Worm (Caenorhabditis elegans) whole organism, dauer: ENCODE data around the gene fcd-2.
"Not testable (repeated sequence)": the region's sequence is repeated elsewhere in the genome, so short reads cannot be mapped to it uniquely, and the experiment has no call there.

Source experiments
- unc-62 ChIP-seq: sonication (generic microtip); optimal IDR thresholded peaks from 2 replicates; lab custom pipeline; 2017; ENCODE audit warnings: missing biosample characterization, missing genetic modification reagents, missing genetic modification characterization

The fcd-2 gene

DNA sequence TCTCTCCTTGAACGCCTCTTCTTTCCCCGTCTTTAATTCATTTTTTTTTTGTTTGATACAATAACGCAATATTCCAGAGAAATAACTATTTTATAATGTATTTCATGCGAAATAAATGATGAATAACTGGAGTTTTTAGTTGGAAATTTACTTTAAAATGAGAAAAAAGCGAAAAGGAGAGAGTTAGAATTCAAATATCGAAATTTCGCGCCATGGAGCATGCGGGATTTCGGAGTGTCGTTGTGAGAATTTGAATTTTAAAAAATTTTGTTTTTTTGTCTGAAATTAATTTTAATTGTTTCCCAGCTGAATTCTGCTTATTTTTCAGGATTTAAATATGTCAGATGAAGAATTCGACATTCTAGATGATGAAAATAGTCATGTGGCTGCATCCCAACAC is at the start of gene fcd-2:
Gene fcd-2, plus strand, starts transcription at position 327 of the 400 bp plus-strand sequence.
- TF ChIP-seq unc-62 (GFP tag; lab: Kevin White, UChicago): no peak

DNA sequence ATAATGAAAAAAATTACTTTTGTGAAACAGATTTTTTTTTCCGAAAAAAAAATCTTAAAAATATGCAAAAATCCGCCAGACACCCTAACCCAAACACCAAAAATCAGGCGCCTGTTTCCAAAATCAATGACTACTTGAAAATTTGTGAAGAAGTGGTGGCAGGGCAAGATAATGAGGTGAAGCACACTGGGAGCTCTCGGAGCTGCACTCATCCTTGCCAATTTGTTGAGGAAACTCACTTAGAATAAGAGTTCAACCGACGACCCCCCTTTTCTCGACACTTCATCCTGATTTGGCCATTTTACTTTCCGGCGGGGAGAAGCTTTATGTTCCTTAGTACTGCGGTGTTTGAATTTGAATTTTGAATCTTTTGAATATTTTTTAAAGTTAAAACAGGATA is 47.3 kb upstream of the fcd-2 start:
- no peak for TF ChIP-seq unc-62 (GFP tag; lab: Kevin White, UChicago)

DNA sequence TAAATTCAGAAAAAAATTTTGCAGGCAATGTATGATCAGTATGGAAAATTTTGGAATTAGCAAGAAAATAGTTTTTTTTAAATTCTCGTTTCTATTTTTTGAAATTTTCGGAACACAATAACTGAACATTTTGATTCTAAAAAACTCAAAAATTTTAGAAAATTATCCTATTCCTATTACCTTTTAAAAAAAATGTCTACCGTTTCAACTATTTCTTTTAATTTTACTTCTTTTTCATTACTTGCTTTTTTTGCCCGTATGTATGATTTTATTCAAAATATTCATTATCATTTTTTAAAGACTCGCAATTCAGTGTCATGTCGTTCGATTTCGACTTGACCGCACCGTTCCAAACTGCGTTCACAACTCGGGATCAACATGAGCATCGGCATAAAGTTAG is 44.2 kb upstream of the fcd-2 start, which contains the start of gene atln-2:
Gene atln-2, plus strand, starts transcription at position 301 of the 400 bp plus-strand sequence.
- no peak for TF ChIP-seq unc-62 (GFP tag; lab: Kevin White, UChicago)

DNA sequence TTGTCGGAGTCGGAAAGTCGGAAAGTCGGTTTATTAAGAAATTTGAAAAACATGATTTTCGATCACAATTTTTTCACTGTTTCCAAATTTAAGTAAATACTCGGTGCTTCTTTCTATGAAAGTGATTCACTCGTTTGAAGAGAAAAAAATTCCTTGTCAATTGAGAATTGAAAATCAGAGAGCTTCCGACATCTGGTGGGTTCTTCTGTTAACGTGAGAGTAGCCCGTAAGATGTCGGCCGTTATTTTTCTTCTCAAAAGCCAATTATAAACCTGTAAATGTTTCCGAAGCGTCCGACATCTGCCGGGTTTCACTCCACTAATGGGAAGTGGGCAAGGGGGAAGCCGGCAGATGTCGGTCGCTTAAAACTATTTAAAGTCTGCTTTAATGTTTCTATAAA is 40.5 kb upstream of the fcd-2 start:
- TF ChIP-seq unc-62 (GFP tag; lab: Kevin White, UChicago): no peak

DNA sequence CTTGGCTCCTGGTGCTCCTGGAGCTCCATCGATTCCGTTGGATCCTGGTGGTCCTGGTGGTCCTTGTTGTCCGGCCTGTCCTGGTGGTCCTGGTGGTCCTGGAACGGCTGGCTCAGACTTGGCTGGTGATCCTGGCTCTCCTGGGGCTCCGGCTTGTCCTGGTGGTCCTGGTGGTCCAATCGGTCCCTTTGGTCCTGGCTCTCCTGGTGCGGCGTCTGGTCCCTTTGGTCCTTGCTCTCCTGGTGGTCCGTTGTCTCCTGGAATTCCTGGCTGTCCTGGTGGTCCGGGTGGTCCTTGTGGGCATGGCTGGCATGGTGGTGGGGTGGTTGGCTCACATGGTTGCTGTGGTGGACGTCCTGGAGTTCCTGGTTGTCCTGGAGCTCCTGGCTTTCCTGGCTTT is 39.7 kb upstream of the fcd-2 start:
- no peak for TF ChIP-seq unc-62 (GFP tag; lab: Kevin White, UChicago)

DNA sequence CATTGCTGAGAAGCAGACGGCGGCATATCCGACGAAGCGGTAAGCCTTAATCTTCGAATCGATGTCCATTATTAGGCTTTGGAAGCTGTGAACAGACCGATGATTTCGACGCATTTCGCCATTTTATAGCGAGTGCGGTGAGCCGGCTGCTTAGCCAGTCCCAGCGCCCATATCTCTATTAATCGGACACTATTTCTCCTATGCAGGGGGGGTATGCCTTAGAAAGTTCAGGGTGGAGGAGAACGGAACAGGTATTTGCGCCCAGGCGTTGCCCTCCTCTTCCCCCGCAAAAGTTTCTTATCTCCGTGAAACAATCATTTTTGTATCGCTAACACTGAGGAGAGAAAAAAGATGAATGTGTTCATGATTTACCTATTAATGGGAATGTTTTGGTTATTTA is 38.8 kb upstream of the fcd-2 start, which contains the start of gene dpy-4:
Gene dpy-4, minus strand, starts transcription at position 101 of the 400 bp plus-strand sequence.
- TF ChIP-seq unc-62 (GFP tag; lab: Kevin White, UChicago): no peak

DNA sequence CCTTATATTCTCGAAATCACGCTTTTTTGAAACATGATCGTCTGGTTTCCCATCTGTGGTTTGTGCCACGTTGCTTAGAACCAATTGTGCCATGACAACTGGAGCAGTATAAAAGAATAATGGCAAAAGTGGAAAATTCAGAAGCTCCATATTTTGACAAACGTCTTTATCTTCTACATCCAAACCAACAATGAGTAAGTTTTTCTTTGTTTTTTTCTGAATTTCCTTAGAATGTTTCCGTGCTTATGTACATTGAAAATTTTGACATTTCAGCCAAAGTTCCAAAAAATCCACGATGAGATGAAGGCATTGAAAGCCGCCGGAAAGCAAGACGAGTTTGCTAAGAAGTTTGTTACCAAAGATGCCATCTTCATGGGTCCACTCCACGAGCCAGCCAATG is 19.0 kb upstream of the fcd-2 start, which contains the start of gene Y41E3.6:
Gene Y41E3.6, plus strand, starts transcription at position 301 of the 400 bp plus-strand sequence.
- TF ChIP-seq unc-62 (GFP tag; lab: Kevin White, UChicago): not testable (repeated sequence)

DNA sequence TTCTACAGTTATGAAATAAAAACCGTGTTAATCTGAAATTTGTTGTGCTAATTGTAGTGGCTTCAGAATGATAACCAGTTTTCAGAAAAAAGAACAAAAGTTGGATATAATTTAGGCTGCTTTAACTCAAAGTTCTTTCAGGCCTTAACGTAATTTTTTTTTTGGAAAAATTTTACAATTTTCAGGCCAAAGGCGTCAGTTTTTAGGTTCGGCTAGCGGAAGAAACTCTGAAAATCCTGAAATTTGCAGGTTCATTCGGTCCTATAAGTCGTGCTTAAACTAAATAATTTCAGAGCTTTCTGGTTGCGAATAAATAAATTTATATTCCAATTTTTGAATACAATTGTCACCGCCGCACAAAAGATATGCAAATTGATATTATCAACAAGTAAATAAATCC is 17.3 kb upstream of the fcd-2 start:
- no peak for TF ChIP-seq unc-62 (GFP tag; lab: Kevin White, UChicago)

DNA sequence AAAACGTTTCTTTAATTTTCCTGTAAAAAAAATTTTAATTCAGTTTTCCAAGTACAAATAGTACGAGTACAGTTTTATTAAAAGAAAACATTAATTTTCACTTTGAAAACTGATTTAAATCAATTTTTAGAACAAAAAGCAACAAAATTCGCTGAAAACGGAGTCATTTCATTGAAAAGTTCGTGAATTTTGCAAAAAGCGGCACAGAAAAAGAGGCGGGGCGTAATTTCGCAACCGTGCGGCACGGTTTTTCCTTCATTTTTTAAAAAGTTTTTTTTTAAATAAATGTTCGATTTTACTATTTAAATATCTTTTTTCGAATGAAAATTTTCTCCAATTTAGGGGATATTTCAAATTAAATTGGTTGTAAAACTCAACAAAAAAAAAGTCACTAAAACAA is 14.3 kb upstream of the fcd-2 start:
- no peak for TF ChIP-seq unc-62 (GFP tag; lab: Kevin White, UChicago)

DNA sequence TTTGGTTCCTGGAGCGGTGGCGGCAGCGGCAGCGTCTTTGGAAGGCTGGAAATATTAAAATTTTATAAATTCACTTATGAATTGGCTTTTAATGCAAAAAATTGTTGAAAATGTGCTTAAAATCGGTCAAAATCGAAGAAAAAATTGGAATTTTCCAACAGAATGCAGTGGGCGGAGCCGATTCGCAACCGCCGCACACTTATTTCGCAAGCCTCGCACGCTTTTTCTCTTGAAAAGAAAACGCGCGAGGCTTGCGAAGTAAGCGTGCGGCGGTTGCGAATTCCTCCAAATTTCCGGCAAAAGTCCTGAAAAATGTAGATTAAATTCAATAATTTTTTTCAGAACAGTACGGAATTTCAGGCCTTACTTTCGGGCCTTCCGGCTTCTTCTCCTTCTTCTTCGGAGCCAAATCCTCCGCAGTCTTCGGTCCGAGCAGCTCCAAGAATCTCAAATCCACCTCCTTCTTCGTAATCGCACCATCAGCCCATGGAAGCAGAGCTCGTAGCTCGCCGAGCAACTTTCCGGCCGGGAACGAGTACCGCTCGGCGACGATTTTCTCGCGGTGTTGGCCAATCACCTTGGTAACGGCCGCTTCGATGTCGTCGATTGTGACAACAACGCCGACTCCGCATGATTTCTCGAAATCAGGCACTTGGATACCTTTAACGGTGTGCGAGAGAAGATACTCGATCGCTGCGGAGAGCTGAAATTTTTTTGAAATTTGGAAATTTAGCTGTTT is 13.2 kb upstream of the fcd-2 start:
- TF ChIP-seq unc-62 (GFP tag; lab: Kevin White, UChicago): no peak

DNA sequence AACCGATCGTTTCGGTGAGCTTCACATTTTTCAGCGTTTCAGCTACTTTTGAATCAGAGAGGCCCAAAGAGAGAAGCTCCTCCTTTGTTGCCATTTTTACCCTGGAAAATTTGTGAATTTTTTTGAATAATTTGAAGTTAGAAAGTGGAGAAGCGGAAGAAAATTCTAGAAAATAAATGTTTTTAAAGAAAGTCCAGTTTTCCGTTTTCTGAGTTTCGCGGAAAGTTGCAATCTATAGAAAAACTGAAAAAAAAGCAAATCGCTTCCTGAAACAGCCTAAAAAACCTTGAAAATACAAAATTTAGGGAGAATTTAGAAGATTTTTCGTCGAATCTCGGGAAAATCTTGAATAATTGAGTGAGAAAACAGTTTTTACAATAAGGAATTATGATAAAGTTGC is 12.4 kb upstream of the fcd-2 start, which contains the start of gene qars-1:
Gene qars-1, minus strand, starts transcription at position 101 of the 400 bp plus-strand sequence.
- TF ChIP-seq unc-62 (GFP tag; lab: Kevin White, UChicago): no peak

DNA sequence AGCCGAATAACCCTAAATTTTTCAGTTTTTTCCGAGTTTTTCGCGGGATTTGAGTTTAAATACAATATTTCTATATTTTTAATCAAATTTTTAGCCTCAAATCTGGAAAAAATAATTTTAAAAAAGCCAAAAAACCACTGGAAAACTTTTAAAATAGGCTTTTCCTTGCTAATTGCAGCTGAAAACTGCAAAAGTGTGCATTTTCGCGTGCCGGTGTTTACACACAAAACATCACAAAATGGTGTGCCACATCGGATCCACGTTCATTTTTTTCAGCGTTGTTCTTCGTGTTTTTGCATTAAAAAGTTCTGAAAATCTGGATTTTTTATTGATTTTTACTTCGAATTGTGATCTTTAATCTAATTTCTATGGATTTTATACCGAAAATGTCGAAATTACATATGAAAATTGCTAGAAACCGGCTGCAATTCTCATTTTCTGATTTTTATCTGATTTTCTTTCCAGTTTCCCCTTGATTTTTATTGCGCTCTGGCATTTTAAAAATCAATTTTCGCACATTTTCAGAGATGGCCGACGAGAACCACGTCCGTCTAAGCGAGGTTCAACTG is 11.9 kb upstream of the fcd-2 start, which contains the start of gene Y41E3.7:
Gene Y41E3.7, plus strand, starts transcription at position 519 of the 569 bp plus-strand sequence.
- TF ChIP-seq unc-62 (GFP tag; lab: Kevin White, UChicago): no peak

DNA sequence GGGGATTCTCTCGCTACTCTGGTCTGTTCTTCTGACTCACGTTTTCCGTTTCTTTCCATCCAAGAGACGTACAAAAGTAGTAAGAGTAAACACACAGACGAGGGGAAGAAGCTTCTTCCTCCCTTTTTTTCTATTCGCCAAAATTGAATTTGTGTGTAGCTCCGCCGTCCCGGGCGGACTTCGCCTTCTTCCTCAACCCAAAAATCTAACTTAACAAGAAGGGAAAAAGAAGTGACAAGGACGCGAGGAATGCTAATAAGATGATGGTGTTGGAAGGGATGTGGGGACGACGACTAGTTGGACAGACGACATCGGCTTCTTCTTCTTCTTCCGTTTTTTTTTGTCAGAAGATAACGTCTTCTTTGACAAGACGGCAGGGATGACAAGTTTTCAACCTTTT is 8.5 kb upstream of the fcd-2 start:
- TF ChIP-seq unc-62 (GFP tag; lab: Kevin White, UChicago): no peak

DNA sequence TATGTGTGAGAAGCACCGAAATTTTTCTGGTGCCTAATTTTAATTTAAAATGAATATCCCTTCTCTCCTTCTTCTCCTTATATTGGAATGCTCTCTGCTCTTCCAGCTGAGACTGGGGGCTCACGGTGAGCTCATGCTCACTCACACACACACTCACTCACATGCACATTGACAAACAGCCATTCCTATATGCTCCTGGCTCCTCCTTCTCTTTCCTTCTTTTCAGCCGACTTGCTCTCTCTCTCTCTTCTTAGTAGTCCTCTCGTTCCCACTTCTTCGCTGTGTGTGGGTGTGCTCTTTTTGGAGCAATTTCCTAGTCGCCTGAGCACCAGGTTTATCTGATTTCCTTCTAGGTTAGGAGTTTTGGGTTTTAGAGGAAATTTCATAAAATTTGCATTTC is 4.6 kb upstream of the fcd-2 start:
- TF ChIP-seq unc-62 (GFP tag; lab: Kevin White, UChicago): no peak

DNA sequence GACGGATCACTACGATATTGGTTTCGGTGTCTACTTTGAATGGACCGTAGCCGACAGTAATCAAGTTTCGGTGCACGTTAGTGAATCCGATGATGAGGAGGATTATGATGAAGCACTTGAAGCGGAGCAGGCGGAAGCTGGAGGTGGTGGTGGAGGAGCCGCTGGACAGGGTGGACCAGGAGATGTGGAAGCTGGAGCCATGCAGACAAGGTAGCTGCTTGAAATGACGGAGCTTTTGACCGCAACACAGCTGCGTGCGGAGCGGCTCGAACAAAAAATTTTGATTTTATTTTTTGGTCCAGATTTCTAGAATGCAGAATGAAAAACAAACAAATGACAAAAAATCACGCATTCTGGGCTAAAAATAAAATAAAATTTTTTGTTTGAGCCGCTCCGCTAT is 1.1 kb upstream of the fcd-2 start:
- TF ChIP-seq unc-62 (GFP tag; lab: Kevin White, UChicago): no peak

DNA sequence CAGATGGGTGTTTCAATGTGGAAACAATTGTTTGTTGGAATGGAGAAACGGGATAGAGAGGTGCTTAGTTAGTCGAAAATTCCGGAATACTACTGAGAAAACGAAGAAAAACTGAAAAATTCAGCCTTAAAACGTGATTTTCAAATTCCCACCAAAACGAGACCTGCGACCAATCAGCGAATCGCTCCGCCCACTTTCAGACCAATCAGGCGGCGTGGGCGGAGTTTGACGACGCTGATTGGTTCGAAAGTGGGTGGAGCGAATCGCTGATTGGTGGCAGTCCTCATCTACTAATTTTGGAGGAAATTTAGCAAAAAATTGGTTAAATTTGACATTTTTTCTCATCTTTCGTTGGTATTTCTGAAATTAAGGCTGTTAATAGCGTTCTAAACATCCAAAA is 1.8 kb downstream of the fcd-2 start:
- TF ChIP-seq unc-62 (GFP tag; lab: Kevin White, UChicago): no peak

DNA sequence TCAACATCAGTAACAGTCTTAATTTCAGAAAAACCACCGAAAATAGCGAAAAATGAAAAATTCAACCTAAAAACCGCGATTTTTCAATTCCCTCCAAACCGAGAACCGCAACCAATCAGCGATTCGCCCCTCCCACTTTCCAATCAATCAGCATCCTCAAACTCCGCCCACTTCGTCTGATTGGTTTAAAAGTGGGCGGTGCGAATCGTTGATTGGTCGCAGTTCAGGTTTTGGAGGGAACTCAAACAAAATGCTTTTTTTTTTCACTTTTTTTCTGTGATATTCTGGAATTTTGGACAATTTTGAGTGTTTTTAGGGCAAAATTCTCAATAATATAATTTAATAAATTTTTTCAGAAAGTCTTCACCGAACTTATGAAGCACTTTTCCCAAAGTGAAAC is 2.4 kb downstream of the fcd-2 start:
- no peak for TF ChIP-seq unc-62 (GFP tag; lab: Kevin White, UChicago)
